Worm (Caenorhabditis elegans) whole organism, midembryonic: ENCODE results near the gene R193.2.

Source experiments
- med-1 ChIP-seq: sonication (generic microtip); optimal IDR thresholded peaks from 2 replicates; lab custom pipeline; 2017; ENCODE audit warnings: missing genetic modification characterization, mild to moderate bottlenecking, missing compliant biosample characterization, antibody characterized with exemption, missing genetic modification reagents; ENCODE audit not compliant: insufficient read depth
- ztf-23 ChIP-seq: fragments of 200-800 bp; sonication (Bioruptor generic); IDR thresholded peaks from 2 replicates; pipeline ENCODE4 v1.3.6; 2022; ENCODE audit warnings: missing genetic modification reagents, missing genetic modification characterization, missing compliant biosample characterization

- TF ChIP-seq ztf-23 (GFP tag; lab: Robert Waterston, UW) (no peak), med-1 (GFP tag; lab: Kevin White, UChicago) (no peak)
Observed at ce11 chrX:1094332-1094731, 54.1 kb downstream of the R193.2 start.
